Worm (Caenorhabditis elegans) whole organism, early embryonic: Measurements from ENCODE around the gene B0454.8.

Experiments
- B0310.2 ChIP-seq: sonication (generic microtip); optimal IDR thresholded peaks from 2 replicates; lab custom pipeline; 2016; ENCODE audit warnings: mild to moderate bottlenecking, missing genetic modification characterization, missing compliant biosample characterization
- F13C5.2 ChIP-seq: sonication (generic microtip); optimal IDR thresholded peaks from 2 replicates; lab custom pipeline; 2017; ENCODE audit warnings: mild to moderate bottlenecking, missing genetic modification characterization, inconsistent platforms, missing compliant biosample characterization
- ama-1 ChIP-seq: fragments of 150-350 bp; optimal IDR thresholded peaks from 2 replicates; lab custom pipeline; 2014
- ceh-13 ChIP-seq: fragments of 200-800 bp; sonication (Bioruptor generic); optimal IDR thresholded peaks from 2 replicates; lab custom pipeline; 2018; ENCODE audit warnings: mild to moderate bottlenecking, missing genetic modification characterization, missing compliant biosample characterization
- ceh-36 ChIP-seq: sonication (generic microtip); optimal IDR thresholded peaks from 2 replicates; lab custom pipeline; 2016; ENCODE audit warnings: missing genetic modification characterization, inconsistent platforms, missing compliant biosample characterization
- ets-7 ChIP-seq: sonication (generic microtip); optimal IDR thresholded peaks from 2 replicates; lab custom pipeline; 2016; ENCODE audit warnings: missing genotype, missing genetic modification characterization, missing compliant biosample characterization
- flt-1 ChIP-seq: fragments of 200-800 bp; sonication (Bioruptor generic); IDR thresholded peaks from 2 replicates; pipeline ENCODE4 v1.3.6; 2022; ENCODE audit warnings: missing genetic modification characterization, missing compliant biosample characterization
- hmbx-1 ChIP-seq: sonication (generic microtip); optimal IDR thresholded peaks from 2 replicates; lab custom pipeline; 2016; ENCODE audit warnings: mild to moderate bottlenecking, missing genetic modification characterization, missing compliant biosample characterization
- hmg-4 ChIP-seq: fragments of 200-800 bp; sonication (Bioruptor generic); optimal IDR thresholded peaks from 2 replicates; lab custom pipeline; 2018; ENCODE audit warnings: mild to moderate bottlenecking, missing genetic modification characterization, missing compliant biosample characterization
- hnd-1 ChIP-seq: sonication (generic microtip); optimal IDR thresholded peaks from 2 replicates; lab custom pipeline; 2016; ENCODE audit warnings: missing genetic modification characterization, missing compliant biosample characterization
- pes-1 ChIP-seq: fragments of 200-800 bp; sonication (Bioruptor generic); IDR thresholded peaks from 2 replicates; pipeline ENCODE4 v1.3.6; 2022; ENCODE audit warnings: missing genetic modification reagents, missing genetic modification characterization, missing compliant biosample characterization
- sea-1 ChIP-seq: fragments of 200-800 bp; sonication (Bioruptor generic); conservative IDR thresholded peaks from 2 replicates; pipeline ENCODE4 v1.3.6; 2022; ENCODE audit warnings: missing genetic modification characterization, missing compliant biosample characterization
- tbx-37 ChIP-seq: fragments of 200-800 bp; sonication (Bioruptor generic); conservative IDR thresholded peaks from 2 replicates; pipeline ENCODE4 v1.3.6; 2022; ENCODE audit warnings: missing genetic modification reagents, missing genetic modification characterization, missing compliant biosample characterization
- tra-4 ChIP-seq: sonication (generic microtip); optimal IDR thresholded peaks from 2 replicates; lab custom pipeline; 2017; ENCODE audit warnings: missing genetic modification characterization, missing compliant biosample characterization

DNA sequence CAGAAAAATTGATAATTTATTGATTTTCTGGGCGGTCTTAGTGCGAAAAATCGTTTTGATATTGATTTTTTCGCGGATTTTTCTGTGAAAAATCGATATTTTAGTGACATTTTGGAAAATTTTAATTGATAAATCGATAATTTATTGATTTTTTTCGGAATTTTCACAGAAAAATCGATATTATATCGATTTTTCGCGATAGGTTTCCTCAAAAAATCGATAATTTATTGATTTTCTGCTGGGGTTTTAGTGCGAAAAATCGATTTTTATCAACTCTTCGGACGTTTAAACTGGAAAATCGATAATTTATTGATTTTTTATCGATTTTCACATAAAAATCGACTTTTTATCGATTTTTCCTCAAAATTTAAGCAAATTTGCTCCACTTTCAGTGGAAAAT, 24.2 kb upstream of the B0454.8 start:
- TF ChIP-seq hmg-4 (no peak), ceh-36 (no peak), ama-1 (no peak), ceh-13 (GFP tag; lab: Kevin White, UChicago) (no peak), pes-1 (GFP tag; lab: Robert Waterston, UW) (no peak), B0310.2 (tag; lab: Kevin White, UChicago) (no peak), flt-1 (GFP tag; lab: Robert Waterston, UW) (no peak), hnd-1 (tag; lab: Kevin White, UChicago) (no peak), hmbx-1 (no peak), sea-1 (GFP tag; lab: Robert Waterston, UW) (no peak), ets-7 (tag; lab: Kevin White, UChicago) (no peak), tbx-37 (GFP tag; lab: Robert Waterston, UW) (no peak), F13C5.2 (tag; lab: Kevin White, UChicago) (no peak), tra-4 (tag; lab: Kevin White, UChicago) (no peak)
